Fruit fly (Drosophila melanogaster): ENCODE measurements around the gene Usf.

DNA sequence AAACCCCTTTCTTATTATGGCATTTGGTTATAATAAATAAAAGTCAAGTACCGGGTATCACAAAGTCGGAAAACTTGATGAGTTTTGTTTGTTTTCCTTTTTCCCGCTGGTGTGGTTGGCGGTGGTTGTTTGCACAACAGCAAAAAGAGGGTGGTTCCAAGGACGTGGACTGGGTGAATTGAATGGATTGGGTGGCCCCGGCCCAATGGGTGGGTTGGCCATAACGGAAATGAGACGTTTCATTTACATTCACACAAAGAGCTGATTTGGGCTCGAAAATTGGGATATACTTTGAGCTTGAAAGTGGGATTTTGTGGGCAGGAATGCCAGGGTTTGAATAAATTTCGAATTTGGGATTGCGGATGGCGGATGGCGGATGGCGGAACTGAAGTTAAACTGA, 27.7 kb downstream of the Usf start:
- TF ChIP-seq CG8478 (optimal IDR thresholded peaks at IDR 0.05): no peak
- no peak for TF ChIP-seq CTCF (optimal IDR thresholded peaks at IDR 0.05)
